Worm (Caenorhabditis elegans): ENCODE data around the gene eor-2.

DNA sequence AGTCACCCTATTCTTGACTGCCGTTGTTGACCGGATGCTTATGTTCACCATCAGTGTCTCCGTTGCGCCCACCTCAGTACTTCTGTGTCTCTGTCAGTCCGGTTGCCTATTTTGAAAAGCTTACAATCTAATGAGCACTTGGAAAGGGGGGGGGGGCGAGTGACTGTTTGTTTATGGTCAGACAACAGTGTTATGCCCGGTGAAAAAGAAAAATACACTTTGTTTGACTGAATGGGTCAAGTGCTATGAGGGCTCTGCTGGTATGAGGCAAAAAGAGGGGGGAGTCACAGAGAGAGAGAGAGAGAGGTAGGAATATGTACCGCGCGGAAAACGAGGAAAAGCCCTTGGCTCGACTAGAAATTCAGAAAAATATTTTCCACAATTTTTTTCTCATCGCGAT is 31.5 kb upstream of the eor-2 start:
- TF ChIP-seq unc-62 (GFP tag; optimal IDR thresholded peaks at IDR 0.05) (no peak), pha-4 (tag; optimal IDR thresholded peaks at IDR 0.05) (no peak), mep-1 (tag; optimal IDR thresholded peaks at IDR 0.05) (no peak), cnd-1 (tag; optimal IDR thresholded peaks at IDR 0.05) (peak; percentile 13), lsy-2 (tag; optimal IDR thresholded peaks at IDR 0.05) (no peak), ces-1 (GFP tag; optimal IDR thresholded peaks at IDR 0.05) (no peak)
